Worm (Caenorhabditis elegans) whole organism, L4/young adult: Measurements from ENCODE around the gene fbxa-209.

ENCODE experiments used
- W03F9.2 ChIP-seq: fragments of 150-350 bp; optimal IDR thresholded peaks from 2 replicates; lab custom pipeline; 2014; ENCODE audit warnings: missing biosample characterization, missing genetic modification characterization
- him-1 ChIP-seq: sonication (generic microtip); optimal IDR thresholded peaks from 2 replicates; lab custom pipeline; 2016; ENCODE audit warnings: missing genotype, missing genetic modification reagents, missing genetic modification characterization, missing compliant biosample characterization

DNA sequence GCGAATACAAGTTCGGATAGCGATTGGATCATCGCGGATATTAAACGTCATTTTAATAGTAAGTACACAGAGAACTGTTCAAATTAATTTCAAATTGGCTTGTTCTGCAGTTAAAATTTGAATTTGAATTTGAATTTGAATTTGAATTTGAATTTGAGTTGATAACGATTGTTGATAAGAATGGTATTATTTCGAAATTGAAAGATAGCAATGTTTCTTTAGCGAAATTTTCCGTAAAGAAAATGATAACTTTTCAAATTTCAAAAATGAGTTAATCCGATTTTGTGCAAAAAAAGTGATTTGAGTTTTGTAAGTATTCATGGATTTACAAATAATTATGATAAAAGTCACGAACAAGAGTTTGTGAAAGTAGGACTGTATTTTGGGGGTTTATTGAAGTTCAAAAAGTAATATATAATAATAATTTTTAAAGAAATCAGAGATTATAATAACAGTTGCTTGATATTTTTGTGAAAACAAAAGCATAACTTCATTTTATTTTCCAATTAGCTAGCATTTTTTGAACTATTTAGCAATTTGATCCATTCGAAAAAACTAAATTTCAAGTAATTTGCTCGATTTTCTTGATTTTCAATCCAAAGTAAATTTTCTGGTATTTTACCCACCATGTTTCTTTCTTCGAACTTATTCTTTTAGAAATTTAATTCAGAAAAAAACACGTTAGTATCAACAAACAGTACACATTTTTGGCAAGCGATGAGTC lies 1.3 kb downstream of the fbxa-209 start, which contains the start of gene Y36E3A.2:
- TF ChIP-seq him-1 (tag; lab: Kevin White, UChicago) (no peak), W03F9.2 (tag; lab: Kevin White, UChicago) (no peak)
